Fruit fly (Drosophila melanogaster) whole organism, adult: Measurements from ENCODE around the gene CG18171.

Source experiments
- CG11617 ChIP-seq: fragments of 200-800 bp; sonication (Bioruptor generic); optimal IDR thresholded peaks from 2 replicates; lab custom pipeline; 2017; ENCODE audit warnings: mild to moderate bottlenecking, missing biosample characterization, missing genetic modification reagents, missing genetic modification characterization
- CG12768 ChIP-seq: fragments of 200-800 bp; sonication (Bioruptor generic); optimal IDR thresholded peaks from 2 replicates; lab custom pipeline; 2017; ENCODE audit warnings: missing biosample characterization, missing genetic modification characterization, mild to moderate bottlenecking, moderate library complexity, missing genetic modification reagents
- CG14711 ChIP-seq: fragments of 200-800 bp; sonication (Bioruptor generic); optimal IDR thresholded peaks from 2 replicates; lab custom pipeline; 2018; ENCODE audit warnings: missing biosample characterization, mild to moderate bottlenecking, missing genetic modification characterization, moderate library complexity
- CG1620 ChIP-seq: fragments of 200-800 bp; sonication (Bioruptor generic); optimal IDR thresholded peaks from 2 replicates; lab custom pipeline; 2016; ENCODE audit warnings: missing biosample characterization, missing genetic modification characterization
- CG33017 ChIP-seq: fragments of 200-800 bp; sonication (Bioruptor generic); optimal IDR thresholded peaks from 2 replicates; lab custom pipeline; 2018; ENCODE audit warnings: missing biosample characterization, mild to moderate bottlenecking, missing genetic modification characterization, moderate library complexity
- CG5204 ChIP-seq: fragments of 200-800 bp; sonication (Bioruptor generic); optimal IDR thresholded peaks from 2 replicates; lab custom pipeline; 2016; ENCODE audit warnings: missing biosample characterization, missing genetic modification characterization
- CG7045 ChIP-seq: fragments of 200-800 bp; sonication (Bioruptor generic); optimal IDR thresholded peaks from 2 replicates; lab custom pipeline; 2017; ENCODE audit warnings: missing biosample characterization, mild to moderate bottlenecking, missing genetic modification characterization
- CG7101 ChIP-seq: fragments of 200-800 bp; sonication (Bioruptor generic); optimal IDR thresholded peaks from 2 replicates; lab custom pipeline; 2018; ENCODE audit warnings: missing biosample characterization, mild to moderate bottlenecking, missing genetic modification characterization, moderate library complexity
- Clk ChIP-seq: fragments of 200-800 bp; sonication (Bioruptor generic); optimal IDR thresholded peaks from 2 replicates; lab custom pipeline; 2017; ENCODE audit warnings: missing biosample characterization, missing genetic modification characterization
- Crg-1 ChIP-seq: fragments of 200-800 bp; sonication (Bioruptor generic); optimal IDR thresholded peaks from 2 replicates; lab custom pipeline; 2016; ENCODE audit warnings: missing biosample characterization, missing genetic modification characterization
- Hr96 ChIP-seq: fragments of 200-800 bp; sonication (Bioruptor generic); optimal IDR thresholded peaks from 2 replicates; lab custom pipeline; 2016; ENCODE audit warnings: missing biosample characterization, missing genetic modification characterization
- Mnt ChIP-seq: fragments of 200-800 bp; sonication (Bioruptor generic); optimal IDR thresholded peaks from 2 replicates; lab custom pipeline; 2016; ENCODE audit warnings: missing biosample characterization, mild to moderate bottlenecking, missing genetic modification characterization
- bab1 ChIP-seq: fragments of 200-800 bp; sonication (Bioruptor generic); optimal IDR thresholded peaks from 3 replicates; lab custom pipeline; 2019; ENCODE audit warnings: missing biosample characterization, mild to moderate bottlenecking, missing genetic modification characterization, moderate library complexity
- cic ChIP-seq: fragments of 200-800 bp; sonication (Bioruptor generic); optimal IDR thresholded peaks from 2 replicates; lab custom pipeline; 2017; ENCODE audit warnings: missing biosample characterization, mild to moderate bottlenecking, missing genetic modification characterization, moderate library complexity
- cnc ChIP-seq, 2 experiments: fragments of >200 bp; optimal IDR thresholded peaks; 2 replicates each; lab custom pipeline; 2017
- kay ChIP-seq: fragments of 200-800 bp; sonication (Bioruptor generic); peaks from one replicate; lab custom pipeline; 2016; ENCODE audit warnings: missing biosample characterization, missing genetic modification characterization, borderline replicate concordance
- ovo ChIP-seq: fragments of 200-800 bp; sonication (Bioruptor generic); optimal IDR thresholded peaks from 2 replicates; lab custom pipeline; 2016; ENCODE audit warnings: missing biosample characterization, missing genetic modification characterization
- pad ChIP-seq: fragments of 200-800 bp; sonication (Bioruptor generic); optimal IDR thresholded peaks from 3 replicates; lab custom pipeline; 2017; ENCODE audit warnings: missing biosample characterization, missing genetic modification characterization, mild to moderate bottlenecking, moderate library complexity, missing genetic modification reagents
- tj ChIP-seq: fragments of 200-800 bp; sonication (Bioruptor generic); optimal IDR thresholded peaks from 3 replicates; lab custom pipeline; 2017; ENCODE audit warnings: missing biosample characterization, mild to moderate bottlenecking, missing genetic modification characterization, moderate library complexity
- toe ChIP-seq: fragments of 200-800 bp; sonication (Bioruptor generic); optimal IDR thresholded peaks from 2 replicates; lab custom pipeline; 2016; ENCODE audit warnings: missing biosample characterization, missing genetic modification characterization

Gene CG18171

DNA sequence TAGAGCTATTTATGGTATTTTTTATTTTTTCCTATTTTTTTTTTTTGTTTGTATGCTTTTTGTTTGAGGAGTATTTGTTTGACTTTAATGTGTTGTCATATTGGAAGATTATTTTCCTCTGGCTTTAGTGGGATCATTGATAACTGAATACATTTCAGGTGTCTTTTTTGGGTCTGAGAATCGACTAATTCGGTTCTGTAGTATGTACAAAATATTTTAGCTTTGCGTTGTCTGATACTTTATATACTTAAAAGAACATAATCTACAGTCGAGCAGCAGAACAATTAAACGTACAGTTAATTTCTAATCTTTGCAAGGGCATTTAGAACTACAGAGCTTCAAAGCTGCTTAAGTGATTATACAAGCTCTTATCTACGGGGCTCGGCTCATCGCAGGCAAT, at the start of gene CG18171:
CG18171 (minus strand) TSS at position 101 of the 400 bp plus-strand sequence.
- TF ChIP-seq cnc (optimal IDR thresholded peaks at IDR 0.05; lab: Kevin White, UChicago): no peak
- TF ChIP-seq CG14711 (tag; lab: Kevin White, UChicago): no peak
- TF ChIP-seq pad (GFP tag; lab: Kevin White, UChicago): no peak
- no peak for TF ChIP-seq ovo (GFP tag; lab: Kevin White, UChicago)
- no peak for TF ChIP-seq CG7101 (tag; lab: Kevin White, UChicago)

- TF ChIP-seq CG33017 (tag; lab: Kevin White, UChicago) (no peak), toe (no peak), Crg-1 (GFP tag; lab: Kevin White, UChicago) (no peak), cnc (optimal IDR thresholded peaks at IDR 0.05; lab: Kevin White, UChicago) (no peak), CG7045 (no peak), CG11617 (GFP tag; lab: Kevin White, UChicago) (no peak), CG1620 (no peak), Mnt (no peak), cic (GFP tag; lab: Kevin White, UChicago) (no peak)
Observed at dm6 chr3L:1772593-1772992, 49.6 kb upstream of the CG18171 start.

- no peak for TF ChIP-seq CG1620
- TF ChIP-seq CG5204 (GFP tag; lab: Kevin White, UChicago): no peak
- no peak for TF ChIP-seq Mnt
Observed at dm6 chr3L:1771658-1772057, 48.7 kb upstream of the CG18171 start, which contains the start of gene Dhc62B. Gene Dhc62B (minus strand): TSS chr3L:1771758.

- TF ChIP-seq CG7045: no peak
- no peak for TF ChIP-seq toe
- TF ChIP-seq bab1: no peak
- no peak for TF ChIP-seq CG5204 (GFP tag; lab: Kevin White, UChicago)
- no peak for TF ChIP-seq CG11617 (GFP tag; lab: Kevin White, UChicago)
- no peak for TF ChIP-seq pad (GFP tag; lab: Kevin White, UChicago)
- no peak for TF ChIP-seq CG12768 (GFP tag; lab: Kevin White, UChicago)
- no peak for TF ChIP-seq Crg-1 (GFP tag; lab: Kevin White, UChicago)
- no peak for TF ChIP-seq CG1620
- no peak for TF ChIP-seq kay (GFP tag; lab: Kevin White, UChicago)
- TF ChIP-seq Mnt: no peak
- no peak for TF ChIP-seq Clk
- no peak for TF ChIP-seq cnc (optimal IDR thresholded peaks at IDR 0.05; lab: Kevin White, UChicago)
Observed at dm6 chr3L:1756143-1756542, 33.2 kb upstream of the CG18171 start, which contains the start of gene CG8001. Gene CG8001 (plus strand): TSS chr3L:1756159.

- no peak for TF ChIP-seq CG11617 (GFP tag; lab: Kevin White, UChicago)
- TF ChIP-seq pad (GFP tag; lab: Kevin White, UChicago): peak; percentile 71
- peak; percentile 52 for TF ChIP-seq tj (GFP tag; lab: Kevin White, UChicago)
- TF ChIP-seq Mnt: peak; percentile 20
Observed at dm6 chr3L:1755458-1755984, 32.6 kb upstream of the CG18171 start, which contains the start of gene Cht2. Gene Cht2 (minus strand): TSS chr3L:1755934.

DNA sequence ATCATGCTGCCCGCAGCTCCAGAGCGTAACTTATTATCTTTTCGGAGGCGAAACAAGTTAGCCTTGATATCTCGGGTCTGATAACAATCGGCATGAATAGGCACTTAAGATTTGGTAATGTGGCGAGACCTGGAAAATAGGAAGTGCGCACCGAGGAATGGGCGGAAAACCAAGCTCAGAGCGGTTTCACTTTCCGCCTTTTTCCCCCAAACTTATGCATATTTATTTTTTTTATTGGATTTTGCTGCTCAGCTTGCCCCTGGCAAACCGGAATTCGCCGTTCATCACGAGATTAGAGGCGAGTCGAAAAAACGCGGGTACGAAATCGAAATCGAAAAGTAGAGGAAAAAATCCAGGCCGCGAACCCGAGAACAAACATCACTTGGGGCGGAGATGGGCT, 32.0 kb upstream of the CG18171 start:
- no peak for TF ChIP-seq CG11617 (GFP tag; lab: Kevin White, UChicago)

dm6 chr3L:1754262-1754661, 31.3 kb upstream of the CG18171 start:
- TF ChIP-seq tj (GFP tag; lab: Kevin White, UChicago) (peak; percentile 33), CG1620 (no peak)

DNA sequence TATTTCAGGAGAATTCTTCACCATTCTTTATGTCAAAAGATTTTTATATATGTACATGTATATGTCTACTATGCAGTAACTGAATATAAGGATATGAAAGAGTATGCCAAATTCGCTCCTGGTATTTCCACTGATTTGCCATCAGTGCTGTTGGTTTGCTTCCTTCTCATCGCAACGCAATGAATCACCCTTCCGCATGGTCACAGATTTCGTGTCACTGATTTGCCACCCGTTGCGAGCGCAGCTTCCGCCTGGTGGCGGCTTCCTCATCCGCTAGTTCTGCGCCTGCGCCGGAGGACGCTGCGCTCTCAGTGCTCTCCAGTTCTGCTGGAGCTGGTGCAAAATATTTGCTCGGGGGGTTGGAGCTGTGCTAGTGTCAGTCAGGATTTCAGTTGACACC, 25.3 kb upstream of the CG18171 start:
- no peak for TF ChIP-seq CG5204 (GFP tag; lab: Kevin White, UChicago)

dm6 chr3L:1746338-1747199, 23.6 kb upstream of the CG18171 start, which contains the start of gene CG13921:
Gene CG13921 (plus strand): TSS chr3L:1746907.
- TF ChIP-seq CG7045 (peak; percentile 84), CG12768 (GFP tag; lab: Kevin White, UChicago) (peak; percentile 60), Hr96 (peak; percentile 78), CG7101 (tag; lab: Kevin White, UChicago) (peak; percentile 84), Mnt (peak; percentile 45), pad (GFP tag; lab: Kevin White, UChicago) (peak; percentile 80), CG1620 (peak; percentile 84), bab1 (peak; percentile 98), toe (peak; percentile 69), Clk (peak; percentile 55), cic (GFP tag; lab: Kevin White, UChicago) (no peak), CG5204 (GFP tag; lab: Kevin White, UChicago) (peak; percentile 66), kay (GFP tag; lab: Kevin White, UChicago) (no peak), tj (GFP tag; lab: Kevin White, UChicago) (peak; percentile 81), CG14711 (tag; lab: Kevin White, UChicago) (peak; percentile 84), cnc (optimal IDR thresholded peaks at IDR 0.05; lab: Kevin White, UChicago) (no peak), CG33017 (tag; lab: Kevin White, UChicago) (peak; percentile 67), CG11617 (GFP tag; lab: Kevin White, UChicago) (peak; percentile 76), Crg-1 (GFP tag; lab: Kevin White, UChicago) (peak; percentile 83), ovo (GFP tag; lab: Kevin White, UChicago) (peak; percentile 24)
